Worm (Caenorhabditis elegans) whole organism, L1 larva: ENCODE data around the gene C48B4.10.

Experiments used
- C16A3.4 ChIP-seq: fragments of 150-350 bp; optimal IDR thresholded peaks from 2 replicates; lab custom pipeline; 2014; ENCODE audit warnings: missing biosample characterization, missing genetic modification characterization
- C34B4.2 ChIP-seq: sonication (generic microtip); optimal IDR thresholded peaks from 2 replicates; lab custom pipeline; 2017; ENCODE audit warnings: mild to moderate bottlenecking, missing genetic modification characterization, missing compliant biosample characterization
- F16B12.6 ChIP-seq: fragments of 150-350 bp; optimal IDR thresholded peaks from 2 replicates; lab custom pipeline; 2014; ENCODE audit warnings: missing biosample characterization, missing genetic modification characterization
- aha-1 ChIP-seq: fragments of 150-350 bp; optimal IDR thresholded peaks from 2 replicates; lab custom pipeline; 2014; ENCODE audit warnings: missing biosample characterization, missing genetic modification characterization
- alr-1 ChIP-seq: fragments of 200-800 bp; sonication (Bioruptor generic); optimal IDR thresholded peaks from 2 replicates; lab custom pipeline; 2018; ENCODE audit warnings: borderline replicate concordance, mild to moderate bottlenecking, missing genetic modification characterization, missing compliant biosample characterization
- aly-2 ChIP-seq: fragments of 150-350 bp; optimal IDR thresholded peaks from 2 replicates; lab custom pipeline; 2014; ENCODE audit warnings: missing biosample characterization, missing genetic modification characterization
- ama-1 ChIP-seq: fragments of 150-350 bp; optimal IDR thresholded peaks from 2 replicates; lab custom pipeline; 2014
- blmp-1 ChIP-seq: fragments of 150-350 bp; optimal IDR thresholded peaks from 2 replicates; lab custom pipeline; 2014; ENCODE audit warnings: missing biosample characterization, missing genetic modification characterization
- ceh-63 ChIP-seq: fragments of 200-800 bp; sonication (Bioruptor generic); optimal IDR thresholded peaks from 2 replicates; lab custom pipeline; 2018; ENCODE audit warnings: mild to moderate bottlenecking, missing genetic modification characterization, missing compliant biosample characterization
- ceh-8 ChIP-seq: fragments of 200-800 bp; sonication (Bioruptor generic); optimal IDR thresholded peaks from 2 replicates; lab custom pipeline; 2018; ENCODE audit warnings: mild to moderate bottlenecking, missing genetic modification characterization, moderate library complexity, missing compliant biosample characterization
- dsc-1 ChIP-seq: sonication (generic microtip); optimal IDR thresholded peaks from 2 replicates; lab custom pipeline; 2016; ENCODE audit warnings: mild to moderate bottlenecking, missing genetic modification characterization, missing compliant biosample characterization
- efl-1 ChIP-seq, 4 experiments: fragments of 150-350 bp; optimal IDR thresholded peaks in 3 of 4; peaks in 1 of 4; 1 replicate in 1 of 4; 2 replicates in 3 of 4; lab custom pipeline; 2014; ENCODE audit warnings: missing biosample characterization in 2 of 4, missing genetic modification characterization in 2 of 4, missing genetic modification reagents in 2 of 4
- egl-13 ChIP-seq: sonication (generic microtip); optimal IDR thresholded peaks from 2 replicates; lab custom pipeline; 2016; ENCODE audit warnings: missing genotype, missing genetic modification reagents, missing genetic modification characterization, missing compliant biosample characterization
- egl-27 ChIP-seq, 2 experiments: fragments of 150-350 bp in 1 of 2; sonication (generic microtip); optimal IDR thresholded peaks; 3 replicates each; lab custom pipeline; 2017 to 2018; ENCODE audit warnings: missing biosample characterization in 2 of 2, missing genetic modification characterization in 2 of 2, missing genetic modification reagents in 2 of 2
- fkh-10 ChIP-seq: sonication (generic microtip); optimal IDR thresholded peaks from 2 replicates; lab custom pipeline; 2017; ENCODE audit warnings: missing biosample characterization, missing genetic modification reagents, missing genetic modification characterization
- fkh-4 ChIP-seq: sonication (generic microtip); optimal IDR thresholded peaks from 2 replicates; lab custom pipeline; 2016; ENCODE audit warnings: missing compliant biosample characterization, missing genetic modification characterization, borderline replicate concordance
- fos-1 ChIP-seq: fragments of 150-350 bp; optimal IDR thresholded peaks from 2 replicates; lab custom pipeline; 2014; ENCODE audit warnings: missing biosample characterization, missing genetic modification characterization
- hlh-17 ChIP-seq: fragments of 200-800 bp; sonication (Bioruptor generic); optimal IDR thresholded peaks from 2 replicates; lab custom pipeline; 2018; ENCODE audit warnings: missing genetic modification characterization, mild to moderate bottlenecking, missing compliant biosample characterization, moderate library complexity, borderline replicate concordance
- hlh-4 ChIP-seq: sonication (generic microtip); optimal IDR thresholded peaks from 2 replicates; lab custom pipeline; 2016; ENCODE audit warnings: mild to moderate bottlenecking, missing genetic modification characterization, missing compliant biosample characterization
- irx-1 ChIP-seq: sonication (generic microtip); optimal IDR thresholded peaks from 2 replicates; lab custom pipeline; 2016; ENCODE audit warnings: missing genetic modification characterization, missing compliant biosample characterization
- jun-1 ChIP-seq: fragments of 150-350 bp; optimal IDR thresholded peaks from 2 replicates; lab custom pipeline; 2014; ENCODE audit warnings: missing biosample characterization, missing genetic modification reagents, missing genetic modification characterization
- lin-13 ChIP-seq: fragments of 150-350 bp; optimal IDR thresholded peaks from 2 replicates; lab custom pipeline; 2014; ENCODE audit warnings: missing biosample characterization, missing genetic modification reagents, missing genetic modification characterization
- lin-14 ChIP-seq: fragments of 200-800 bp; sonication (Bioruptor generic); optimal IDR thresholded peaks from 2 replicates; lab custom pipeline; 2018; ENCODE audit warnings: mild to moderate bottlenecking, missing genetic modification characterization, moderate library complexity, missing compliant biosample characterization
- lin-35 ChIP-seq, 2 experiments: fragments of 150-350 bp; optimal IDR thresholded peaks; 2 replicates each; lab custom pipeline; 2014; ENCODE audit warnings: missing biosample characterization in 2 of 2, missing genetic modification characterization in 2 of 2, missing genetic modification reagents in 2 of 2
- lin-39 ChIP-seq: fragments of 150-350 bp; optimal IDR thresholded peaks from 2 replicates; lab custom pipeline; 2014; ENCODE audit warnings: missing biosample characterization, missing genetic modification reagents, missing genetic modification characterization
- lsy-2 ChIP-seq, 2 experiments: fragments of 150-350 bp; optimal IDR thresholded peaks; 2 replicates each; lab custom pipeline; 2014; ENCODE audit warnings: missing biosample characterization in 2 of 2, missing genetic modification characterization in 2 of 2
- mab-9 ChIP-seq: fragments of 200-800 bp; sonication (Bioruptor generic); IDR thresholded peaks from 2 replicates; pipeline ENCODE4 v1.3.6; 2022; ENCODE audit warnings: missing genetic modification reagents, missing genetic modification characterization, missing compliant biosample characterization
- mdl-1 ChIP-seq, 2 experiments: fragments of 150-350 bp; optimal IDR thresholded peaks; 2 replicates each; lab custom pipeline; 2014 to 2017; ENCODE audit warnings: missing biosample characterization in 2 of 2, missing genetic modification characterization in 2 of 2, inconsistent platforms in 1 of 2
- mef-2 ChIP-seq: fragments of 150-350 bp; optimal IDR thresholded peaks from 2 replicates; lab custom pipeline; 2014; ENCODE audit warnings: missing biosample characterization, missing genetic modification characterization
- mep-1 ChIP-seq: fragments of 150-350 bp; optimal IDR thresholded peaks from 2 replicates; lab custom pipeline; 2014; ENCODE audit warnings: missing biosample characterization, missing genetic modification characterization
- nhr-12 ChIP-seq: sonication (generic microtip); optimal IDR thresholded peaks from 2 replicates; lab custom pipeline; 2017; ENCODE audit warnings: missing biosample characterization, missing genetic modification characterization
- nhr-47 ChIP-seq: sonication (generic microtip); optimal IDR thresholded peaks from 2 replicates; lab custom pipeline; 2016; ENCODE audit warnings: mild to moderate bottlenecking, missing genetic modification characterization, moderate library complexity, missing compliant biosample characterization
- nhr-71 ChIP-seq: sonication (generic microtip); optimal IDR thresholded peaks from 2 replicates; lab custom pipeline; 2016; ENCODE audit warnings: mild to moderate bottlenecking, missing genetic modification characterization, moderate library complexity, missing compliant biosample characterization
- nhr-77 ChIP-seq: fragments of 150-350 bp; optimal IDR thresholded peaks from 2 replicates; lab custom pipeline; 2014; ENCODE audit warnings: missing biosample characterization, missing genetic modification characterization
- nhr-85 ChIP-seq: sonication (generic microtip); peaks from one replicate; lab custom pipeline; 2016; ENCODE audit warnings: missing genetic modification characterization, inconsistent platforms, missing compliant biosample characterization
- nhr-90 ChIP-seq: sonication (generic microtip); optimal IDR thresholded peaks from 2 replicates; lab custom pipeline; 2016; ENCODE audit warnings: mild to moderate bottlenecking, missing genetic modification characterization, missing compliant biosample characterization; ENCODE audit not compliant: poor library complexity
- pax-3 ChIP-seq: fragments of 200-800 bp; sonication (Bioruptor generic); optimal IDR thresholded peaks from 2 replicates; lab custom pipeline; 2018; ENCODE audit warnings: mild to moderate bottlenecking, missing genetic modification characterization, moderate library complexity, missing compliant biosample characterization
- pqm-1 ChIP-seq: sonication (generic microtip); optimal IDR thresholded peaks from 3 replicates; lab custom pipeline; 2017; ENCODE audit warnings: missing biosample characterization, missing genetic modification characterization
- skn-1 ChIP-seq: fragments of 150-350 bp; optimal IDR thresholded peaks from 2 replicates; lab custom pipeline; 2014; ENCODE audit warnings: missing biosample characterization, missing genetic modification characterization
- snpc-4 ChIP-seq: fragments of 150-350 bp; optimal IDR thresholded peaks from 2 replicates; lab custom pipeline; 2014; ENCODE audit warnings: missing biosample characterization, missing genetic modification characterization
- snu-23 ChIP-seq: sonication (generic microtip); optimal IDR thresholded peaks from 2 replicates; lab custom pipeline; 2016; ENCODE audit warnings: missing genetic modification characterization, missing compliant biosample characterization
- sox-4 ChIP-seq: sonication (generic microtip); optimal IDR thresholded peaks from 2 replicates; lab custom pipeline; 2016; ENCODE audit warnings: missing genetic modification characterization, missing compliant biosample characterization
- sptf-1 ChIP-seq: fragments of 150-350 bp; optimal IDR thresholded peaks from 2 replicates; lab custom pipeline; 2014; ENCODE audit warnings: missing biosample characterization, missing genetic modification characterization
- sup-37 ChIP-seq: fragments of 200-800 bp; sonication (Bioruptor generic); optimal IDR thresholded peaks from 2 replicates; lab custom pipeline; 2018; ENCODE audit warnings: mild to moderate bottlenecking, missing genetic modification characterization, missing compliant biosample characterization
- tbx-2 ChIP-seq: sonication (generic microtip); optimal IDR thresholded peaks from 2 replicates; lab custom pipeline; 2016; ENCODE audit warnings: missing genetic modification characterization, missing compliant biosample characterization
- tlp-1 ChIP-seq: fragments of 150-350 bp; optimal IDR thresholded peaks from 2 replicates; lab custom pipeline; 2014; ENCODE audit warnings: missing biosample characterization, missing genetic modification characterization
- unc-62 ChIP-seq: fragments of 150-350 bp; optimal IDR thresholded peaks from 2 replicates; lab custom pipeline; 2014; ENCODE audit warnings: missing biosample characterization, missing genetic modification reagents, missing genetic modification characterization
- xbp-1 ChIP-seq: sonication (generic microtip); optimal IDR thresholded peaks from 2 replicates; lab custom pipeline; 2016; ENCODE audit warnings: missing genetic modification characterization, missing compliant biosample characterization
- zag-1 ChIP-seq: fragments of 150-350 bp; optimal IDR thresholded peaks from 2 replicates; lab custom pipeline; 2014; ENCODE audit warnings: missing biosample characterization, missing genetic modification characterization
- zip-4 ChIP-seq: fragments of 200-800 bp; sonication (Bioruptor generic); optimal IDR thresholded peaks from 2 replicates; lab custom pipeline; 2018; ENCODE audit warnings: mild to moderate bottlenecking, missing genetic modification characterization, moderate library complexity, missing compliant biosample characterization
- ztf-11 ChIP-seq, 2 experiments: sonication (generic microtip); optimal IDR thresholded peaks; 2 replicates each; lab custom pipeline; 2016 to 2017; ENCODE audit warnings: missing genetic modification characterization in 2 of 2, missing biosample characterization in 1 of 2, missing compliant biosample characterization in 1 of 2
- ztf-4 ChIP-seq: fragments of 150-350 bp; optimal IDR thresholded peaks from 2 replicates; lab custom pipeline; 2014; ENCODE audit warnings: missing biosample characterization, missing genetic modification characterization

The C48B4.10 gene

ce11 chrIII:9521410-9522090 is 42.8 kb downstream of the C48B4.10 start, which contains the start of the genes clu-1 and prp-40:
Gene clu-1 (minus strand): TSS chrIII:9521460.
Gene prp-40 (plus strand): TSS chrIII:9522075.
- TF ChIP-seq alr-1 (tag; lab: Kevin White, UChicago) (no peak), mab-9 (GFP tag; lab: Robert Waterston, UW) (peak; percentile 76), unc-62 (no peak), fos-1 (peak; percentile 86), dsc-1 (tag; lab: Kevin White, UChicago) (peak; percentile 98), nhr-90 (tag; lab: Kevin White, UChicago) (peak; percentile 86), mdl-1 (tag; optimal IDR thresholded peaks at IDR 0.05; lab: Kevin White, UChicago) (peak in 1 of 2 experiments; percentile 83), aha-1 (tag; lab: Kevin White, UChicago) (peak; percentile 40), hlh-17 (GFP tag; lab: Kevin White, UChicago) (no peak), fkh-10 (GFP tag; lab: Kevin White, UChicago) (peak; percentile 57), lin-39 (peak; percentile 65), hlh-4 (tag; lab: Kevin White, UChicago) (no peak), lin-35 (GFP tag; optimal IDR thresholded peaks at IDR 0.05; lab: Kevin White, UChicago) (peak; percentile 90 to 93), nhr-47 (tag; lab: Kevin White, UChicago) (peak; percentile 93), sup-37 (peak; percentile 33), nhr-77 (peak; percentile 81), efl-1 (optimal IDR thresholded peaks at IDR 0.05; lab: Kevin White, UChicago) (peak; percentile 88 to 89), efl-1 (GFP tag; optimal IDR thresholded peaks at IDR 0.05 in 1 of 2; lab: Kevin White, UChicago) (peak; percentile 82 to 98), mef-2 (tag; lab: Kevin White, UChicago) (peak; percentile 71), sox-4 (tag; lab: Kevin White, UChicago) (peak; percentile 60), nhr-12 (tag; lab: Kevin White, UChicago) (no peak), nhr-85 (peak; percentile 94), jun-1 (tag; lab: Kevin White, UChicago) (peak; percentile 81), lin-13 (peak; percentile 89), egl-13 (tag; lab: Kevin White, UChicago) (peak; percentile 71), irx-1 (tag; lab: Kevin White, UChicago) (peak; percentile 77), zip-4 (GFP tag; lab: Kevin White, UChicago) (peak; percentile 52), sptf-1 (tag; lab: Kevin White, UChicago) (no peak), tlp-1 (tag; lab: Kevin White, UChicago) (no peak), ceh-63 (GFP tag; lab: Kevin White, UChicago) (no peak), xbp-1 (tag; lab: Kevin White, UChicago) (peak; percentile 90), fkh-4 (tag; lab: Kevin White, UChicago) (peak; percentile 77), ceh-8 (peak; percentile 79), ama-1 (lab: Kevin White, UChicago) (no peak), lsy-2 (tag; optimal IDR thresholded peaks at IDR 0.05; lab: Kevin White, UChicago) (peak; percentile 94 to 96), nhr-71 (tag; lab: Kevin White, UChicago) (peak; percentile 94), zag-1 (tag; lab: Kevin White, UChicago) (no peak), tbx-2 (tag; lab: Kevin White, UChicago) (peak; percentile 92), snu-23 (GFP tag; lab: Kevin White, UChicago) (peak; percentile 95), pax-3 (tag; lab: Kevin White, UChicago) (peak; percentile 58), snpc-4 (peak; percentile 78), ztf-4 (tag; lab: Kevin White, UChicago) (peak; percentile 83), lin-14 (GFP tag; lab: Kevin White, UChicago) (peak; percentile 90), blmp-1 (tag; lab: Kevin White, UChicago) (no peak), egl-27 (tag; optimal IDR thresholded peaks at IDR 0.05; lab: Kevin White, UChicago) (no peak), F16B12.6 (peak; percentile 72), ztf-11 (tag; optimal IDR thresholded peaks at IDR 0.05; lab: Kevin White, UChicago) (peak in 1 of 2 experiments; percentile 37), C16A3.4 (tag; lab: Kevin White, UChicago) (peak; percentile 94), aly-2 (peak; percentile 83), C34B4.2 (tag; lab: Kevin White, UChicago) (no peak), pqm-1 (tag; lab: Kevin White, UChicago) (no peak), mep-1 (tag; lab: Kevin White, UChicago) (peak; percentile 89), skn-1 (tag; lab: Kevin White, UChicago) (peak; percentile 78)
